Fruit fly (Drosophila melanogaster): Measurements from ENCODE around the gene Ddr.

DNA sequence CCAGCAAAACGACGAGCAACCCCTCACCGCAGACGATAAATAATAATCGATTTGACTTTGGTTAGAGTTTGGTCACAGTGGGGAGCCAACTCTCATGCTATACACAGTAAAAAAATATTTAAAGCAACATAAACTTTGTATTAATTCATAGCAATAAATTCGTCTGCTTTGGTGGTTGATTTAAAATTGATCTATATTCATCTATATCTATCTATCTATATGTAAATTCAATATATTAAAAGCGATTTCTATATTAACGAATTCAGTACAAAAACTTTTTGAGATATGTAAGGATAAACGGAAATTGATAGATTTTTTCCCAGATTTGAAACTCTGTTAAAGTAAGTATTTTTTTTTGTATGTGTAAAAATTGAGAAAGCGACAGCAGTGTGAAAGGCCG, 57.0 kb downstream of the Ddr start:
- TF ChIP-seq Hr39 (GFP tag; optimal IDR thresholded peaks at IDR 0.05) = no peak
- no peak for TF ChIP-seq eg (GFP tag; IDR thresholded peaks at IDR 0.05)
- no peak for TF ChIP-seq Gug (GFP tag; IDR thresholded peaks at IDR 0.05)
- TF ChIP-seq achi (GFP tag; optimal IDR thresholded peaks at IDR 0.05) = no peak
- TF ChIP-seq dsx (GFP tag; optimal IDR thresholded peaks at IDR 0.05; ENCODE audit: poor library complexity, severe bottlenecking) = no peak
- no peak for TF ChIP-seq topi (GFP tag; optimal IDR thresholded peaks at IDR 0.05)
- TF ChIP-seq Ets96B (tag; optimal IDR thresholded peaks at IDR 0.05) = no peak

Measured in whole organism, prepupa.